Worm (Caenorhabditis elegans) whole organism, L3 larva: ENCODE measurements around the gene srw-29.

Source experiments
- fos-1 ChIP-seq: fragments of 150-350 bp; optimal IDR thresholded peaks from 2 replicates; lab custom pipeline; 2014; ENCODE audit warnings: missing biosample characterization, missing genetic modification characterization
- sea-2 ChIP-seq: fragments of 150-350 bp; sonication (generic microtip); optimal IDR thresholded peaks from 4 replicates; lab custom pipeline; 2014; ENCODE audit warnings: missing biosample characterization, missing genetic modification reagents, missing genetic modification characterization
- snpc-4 ChIP-seq: fragments of 150-350 bp; optimal IDR thresholded peaks from 2 replicates; lab custom pipeline; 2014; ENCODE audit warnings: missing biosample characterization, missing genetic modification characterization

DNA sequence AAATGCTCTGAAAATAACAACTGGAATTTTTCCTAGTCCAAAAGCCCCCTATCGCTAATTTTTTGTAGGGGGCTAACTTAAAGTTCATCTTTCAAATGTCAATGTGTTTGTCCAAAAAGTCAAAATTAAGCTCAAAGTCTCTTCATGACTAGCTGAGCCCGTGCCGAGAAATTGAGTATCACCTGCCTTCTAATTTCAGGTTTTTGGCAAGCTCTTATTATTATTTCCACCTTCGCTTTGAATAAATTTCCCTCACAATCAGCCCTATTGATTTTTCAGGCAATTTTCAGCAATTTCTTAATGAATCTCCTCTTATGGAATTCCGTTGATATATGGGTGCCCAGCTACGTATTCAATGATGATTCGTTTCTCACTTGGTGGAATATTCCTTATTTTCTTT is 24.9 kb downstream of the srw-29 start, which contains the start of gene sre-36:
- TF ChIP-seq snpc-4 (tag; lab: Kevin White, UChicago) = no peak
- no peak for TF ChIP-seq fos-1 (tag; lab: Kevin White, UChicago)
- no peak for TF ChIP-seq sea-2 (GFP tag; lab: Kevin White, UChicago)
